Worm (Caenorhabditis elegans) whole organism, L4 larva: ENCODE data around the gene AH10.4.

ENCODE experiments used
- F10B5.3 ChIP-seq: sonication (generic microtip); optimal IDR thresholded peaks from 2 replicates; lab custom pipeline; 2016; ENCODE audit warnings: mild to moderate bottlenecking, missing genetic modification characterization, missing compliant biosample characterization
- T26A8.4 ChIP-seq: fragments of 200-800 bp; sonication (Bioruptor generic); IDR thresholded peaks from 2 replicates; pipeline ENCODE4 v1.3.6; 2022; ENCODE audit warnings: missing genetic modification characterization, missing compliant biosample characterization
- Y48G9A.11 ChIP-seq: fragments of 200-800 bp; sonication (Bioruptor generic); IDR thresholded peaks from 2 replicates; pipeline ENCODE4 v1.3.6; 2022; ENCODE audit warnings: missing genetic modification reagents, missing genetic modification characterization, missing compliant biosample characterization
- Y5F2A.4 ChIP-seq: fragments of 200-800 bp; sonication (Bioruptor generic); optimal IDR thresholded peaks from 2 replicates; lab custom pipeline; 2018; ENCODE audit warnings: mild to moderate bottlenecking, missing genetic modification characterization, missing compliant biosample characterization
- aha-1 ChIP-seq: fragments of 150-350 bp; peaks from one replicate; lab custom pipeline; 2014; ENCODE audit warnings: missing biosample characterization, missing genetic modification characterization
- ama-1 ChIP-seq: fragments of 150-350 bp; optimal IDR thresholded peaks from 2 replicates; lab custom pipeline; 2014; ENCODE audit warnings: inconsistent platforms, mixed read lengths
- arid-1 ChIP-seq: fragments of 200-800 bp; sonication (Bioruptor generic); conservative IDR thresholded peaks from 2 replicates; pipeline ENCODE4 v1.3.6; 2022; ENCODE audit warnings: missing genetic modification reagents, missing genetic modification characterization, missing compliant biosample characterization
- ceh-20 ChIP-seq: fragments of 200-800 bp; sonication (Bioruptor generic); IDR thresholded peaks from 2 replicates; pipeline ENCODE4 v1.3.6; 2022; ENCODE audit warnings: missing genetic modification reagents, missing genetic modification characterization, missing compliant biosample characterization
- ceh-28 ChIP-seq: fragments of 150-350 bp; optimal IDR thresholded peaks from 2 replicates; lab custom pipeline; 2014; ENCODE audit warnings: missing biosample characterization, missing genetic modification reagents, missing genetic modification characterization
- ceh-32 ChIP-seq: sonication (generic microtip); optimal IDR thresholded peaks from 2 replicates; lab custom pipeline; 2016; ENCODE audit warnings: mild to moderate bottlenecking, missing genetic modification characterization, missing compliant biosample characterization; ENCODE audit not compliant: poor library complexity
- ces-1 ChIP-seq: fragments of 150-350 bp; sonication (generic microtip); optimal IDR thresholded peaks from 4 replicates; lab custom pipeline; 2014; ENCODE audit warnings: missing biosample characterization, missing genetic modification reagents, missing genetic modification characterization
- daf-16 ChIP-seq, 3 experiments: sonication (generic microtip); optimal IDR thresholded peaks; 2 replicates each; lab custom pipeline; 2016 to 2017; ENCODE audit warnings: missing genetic modification characterization in 3 of 3, missing genetic modification reagents in 3 of 3, mild to moderate bottlenecking in 2 of 3, missing compliant biosample characterization in 2 of 3, missing biosample characterization in 1 of 3, moderate library complexity in 1 of 3
- daf-19 ChIP-seq: fragments of 200-800 bp; sonication (Bioruptor generic); conservative IDR thresholded peaks from 2 replicates; pipeline ENCODE4 v1.3.6; 2022; ENCODE audit warnings: missing genetic modification characterization, missing compliant biosample characterization
- daf-8 ChIP-seq: fragments of 200-800 bp; sonication (Bioruptor generic); IDR thresholded peaks from 2 replicates; pipeline ENCODE4 v1.3.6; 2022; ENCODE audit warnings: missing genetic modification characterization, missing compliant biosample characterization
- duxl-1 ChIP-seq: sonication (generic microtip); optimal IDR thresholded peaks from 2 replicates; lab custom pipeline; 2016; ENCODE audit warnings: mild to moderate bottlenecking, missing genetic modification characterization, moderate library complexity, missing compliant biosample characterization; ENCODE audit not compliant: poor library complexity
- dve-1 ChIP-seq: sonication (generic microtip); optimal IDR thresholded peaks from 2 replicates; lab custom pipeline; 2017; ENCODE audit warnings: antibody characterized with exemption, mild to moderate bottlenecking, missing genetic modification characterization, missing compliant biosample characterization; ENCODE audit not compliant: insufficient read depth
- gei-8 ChIP-seq: fragments of 200-800 bp; sonication (Bioruptor generic); optimal IDR thresholded peaks from 2 replicates; lab custom pipeline; 2018; ENCODE audit warnings: mild to moderate bottlenecking, missing genetic modification characterization, missing compliant biosample characterization
- hlh-11 ChIP-seq: fragments of 200-800 bp; sonication (Bioruptor generic); optimal IDR thresholded peaks from 2 replicates; lab custom pipeline; 2018; ENCODE audit warnings: mild to moderate bottlenecking, missing genetic modification characterization, missing compliant biosample characterization
- hlh-30 ChIP-seq: sonication (generic microtip); optimal IDR thresholded peaks from 2 replicates; lab custom pipeline; 2017; ENCODE audit warnings: antibody characterized with exemption, mild to moderate bottlenecking, missing genetic modification characterization, missing compliant biosample characterization; ENCODE audit not compliant: insufficient read depth
- hmg-1.1 ChIP-seq: fragments of 200-800 bp; sonication (Bioruptor generic); IDR thresholded peaks from 2 replicates; pipeline ENCODE4 v1.3.6; 2022; ENCODE audit warnings: missing genetic modification reagents, missing genetic modification characterization, missing compliant biosample characterization
- lin-1 ChIP-seq: fragments of 200-800 bp; sonication (Bioruptor generic); IDR thresholded peaks from 2 replicates; pipeline ENCODE4 v1.3.6; 2022; ENCODE audit warnings: missing genetic modification reagents, missing genetic modification characterization, missing compliant biosample characterization
- lin-13 ChIP-seq: fragments of 150-350 bp; optimal IDR thresholded peaks from 2 replicates; lab custom pipeline; 2014; ENCODE audit warnings: missing biosample characterization, missing genetic modification reagents, missing genetic modification characterization
- lin-29 ChIP-seq: fragments of 200-800 bp; sonication (Bioruptor generic); IDR thresholded peaks from 2 replicates; pipeline ENCODE4 v1.3.6; 2022; ENCODE audit warnings: missing genetic modification reagents, missing genetic modification characterization, missing compliant biosample characterization
- lin-38 ChIP-seq: fragments of 200-800 bp; sonication (Bioruptor generic); IDR thresholded peaks from 2 replicates; pipeline ENCODE4 v1.3.6; 2022; ENCODE audit warnings: missing genetic modification reagents, missing genetic modification characterization, missing compliant biosample characterization
- lsy-2 ChIP-seq, 2 experiments: fragments of 150-350 bp in 1 of 2; sonication (generic microtip) in 1 of 2; optimal IDR thresholded peaks; 2 replicates each; lab custom pipeline; 2014 to 2017; ENCODE audit warnings: missing biosample characterization in 2 of 2, missing genetic modification characterization in 2 of 2
- mdl-1 ChIP-seq, 2 experiments: fragments of 150-350 bp in 1 of 2; sonication (generic microtip) in 1 of 2; optimal IDR thresholded peaks; 2 replicates each; lab custom pipeline; 2014 to 2017; ENCODE audit warnings: missing biosample characterization in 2 of 2, missing genetic modification characterization in 2 of 2
- mes-2 ChIP-seq: sonication (generic microtip); optimal IDR thresholded peaks from 2 replicates; lab custom pipeline; 2016; ENCODE audit warnings: missing genotype, mild to moderate bottlenecking, missing genetic modification characterization, missing compliant biosample characterization; ENCODE audit not compliant: poor library complexity, severe bottlenecking
- nhr-102 ChIP-seq: sonication (generic microtip); optimal IDR thresholded peaks from 2 replicates; lab custom pipeline; 2016; ENCODE audit warnings: mild to moderate bottlenecking, missing genetic modification characterization, moderate library complexity, missing compliant biosample characterization
- nhr-11 ChIP-seq: fragments of 150-350 bp; optimal IDR thresholded peaks from 2 replicates; lab custom pipeline; 2014; ENCODE audit warnings: missing biosample characterization, missing genetic modification characterization
- nhr-237 ChIP-seq: sonication (generic microtip); optimal IDR thresholded peaks from 2 replicates; lab custom pipeline; 2017; ENCODE audit warnings: missing biosample characterization, missing genetic modification characterization
- nhr-42 ChIP-seq: fragments of 200-800 bp; sonication (Bioruptor generic); IDR thresholded peaks from 2 replicates; pipeline ENCODE4 v1.3.6; 2022; ENCODE audit warnings: missing genetic modification characterization, missing compliant biosample characterization
- nhr-48 ChIP-seq: sonication (generic microtip); optimal IDR thresholded peaks from 2 replicates; lab custom pipeline; 2016; ENCODE audit warnings: mild to moderate bottlenecking, missing genetic modification characterization, missing compliant biosample characterization
- nhr-6 ChIP-seq: fragments of 150-350 bp; optimal IDR thresholded peaks from 2 replicates; lab custom pipeline; 2014; ENCODE audit warnings: missing biosample characterization, missing genetic modification characterization
- pha-4 ChIP-seq, 2 experiments: fragments of 150-350 bp in 1 of 2; fragments of 200-800 bp in 1 of 2; sonication (Bioruptor generic) in 1 of 2; IDR thresholded peaks in 1 of 2; optimal IDR thresholded peaks in 1 of 2; 2 replicates each; pipeline versions ENCODE4 v1.3.6 to Lab custom; 2014 to 2022; ENCODE audit warnings: missing genetic modification characterization in 2 of 2, missing genetic modification reagents in 2 of 2, missing biosample characterization in 1 of 2, missing compliant biosample characterization in 1 of 2
- php-3 ChIP-seq: fragments of 200-800 bp; sonication (Bioruptor generic); IDR thresholded peaks from 2 replicates; pipeline ENCODE4 v1.3.6; 2022; ENCODE audit warnings: missing genetic modification reagents, missing genetic modification characterization, missing compliant biosample characterization
- rbr-2 ChIP-seq: sonication (generic microtip); optimal IDR thresholded peaks from 2 replicates; lab custom pipeline; 2016; ENCODE audit warnings: missing genotype, missing genetic modification characterization, missing compliant biosample characterization
- snpc-1.2 ChIP-seq: fragments of 200-800 bp; sonication (Bioruptor generic); IDR thresholded peaks from 2 replicates; pipeline ENCODE4 v1.3.6; 2022; ENCODE audit warnings: missing genetic modification reagents, missing genetic modification characterization, missing compliant biosample characterization
- snpc-4 ChIP-seq: fragments of 150-350 bp; optimal IDR thresholded peaks from 2 replicates; lab custom pipeline; 2014; ENCODE audit warnings: missing biosample characterization, missing genetic modification characterization
- tra-1 ChIP-seq: fragments of 200-800 bp; sonication (Bioruptor generic); IDR thresholded peaks from 2 replicates; pipeline ENCODE4 v1.3.6; 2022; ENCODE audit warnings: missing genetic modification reagents, missing genetic modification characterization, missing compliant biosample characterization
- unc-39 ChIP-seq: sonication (generic microtip); optimal IDR thresholded peaks from 2 replicates; lab custom pipeline; 2017; ENCODE audit warnings: missing biosample characterization, missing genetic modification characterization
- zag-1 ChIP-seq: fragments of 150-350 bp; optimal IDR thresholded peaks from 2 replicates; lab custom pipeline; 2014; ENCODE audit warnings: missing biosample characterization, missing genetic modification characterization

The AH10.4 gene

DNA sequence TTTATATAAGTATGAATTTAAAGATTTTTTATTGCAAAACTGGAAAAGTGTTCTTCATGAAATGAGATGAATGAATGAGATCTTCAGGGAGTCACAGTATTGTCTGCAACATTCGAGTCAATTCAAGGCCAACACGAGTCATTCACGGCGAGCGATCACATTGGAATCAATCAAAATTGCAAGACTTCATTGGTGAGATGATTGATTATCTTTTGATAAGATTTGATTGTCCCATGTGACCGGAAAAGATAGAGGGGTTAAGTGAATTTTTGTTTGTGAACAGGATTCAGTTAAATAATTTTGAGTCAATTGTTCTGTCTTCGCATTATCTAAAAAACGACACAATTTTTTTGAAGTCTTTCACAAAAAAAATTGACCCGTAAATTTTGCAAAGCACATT, 42.7 kb downstream of the AH10.4 start (continued):
- peak; percentile 60 for TF ChIP-seq hlh-30
- TF ChIP-seq duxl-1 (tag; lab: Kevin White, UChicago): no peak
- TF ChIP-seq Y5F2A.4 (GFP tag; lab: Kevin White, UChicago): no peak
- TF ChIP-seq nhr-48: no peak
- TF ChIP-seq mdl-1 (tag; optimal IDR thresholded peaks at IDR 0.05; lab: Kevin White, UChicago): peak in 1 of 2 experiments; percentile 41
- no peak for TF ChIP-seq nhr-102

DNA sequence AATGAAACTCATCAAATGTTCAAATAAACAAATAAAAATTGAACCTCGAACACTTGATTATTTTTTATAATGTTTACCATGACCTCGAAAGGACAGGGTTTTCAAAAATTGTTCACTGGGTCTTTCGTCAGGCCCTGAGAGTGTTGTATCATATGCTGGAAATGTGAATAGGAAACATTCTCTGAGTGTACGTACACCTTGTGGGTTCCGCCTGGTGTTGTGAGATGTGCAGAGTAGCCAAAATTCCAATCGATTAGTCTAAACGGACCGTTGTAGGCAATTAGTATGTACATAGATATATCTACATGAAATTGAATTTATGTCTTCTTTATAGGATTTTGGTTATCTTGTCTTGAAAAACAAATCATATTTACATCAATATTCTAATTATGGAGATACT, 43.1 kb downstream of the AH10.4 start:
- TF ChIP-seq unc-39 (tag; lab: Kevin White, UChicago): no peak
- no peak for TF ChIP-seq ces-1 (GFP tag; lab: Kevin White, UChicago)
- TF ChIP-seq lin-29 (GFP tag; lab: Robert Waterston, UW): no peak
- TF ChIP-seq F10B5.3 (tag; lab: Kevin White, UChicago): no peak
- TF ChIP-seq daf-8 (GFP tag; lab: Robert Waterston, UW): no peak
- no peak for TF ChIP-seq nhr-237 (tag; lab: Kevin White, UChicago)
- TF ChIP-seq pha-4 (GFP tag; IDR thresholded peaks at IDR 0.05; lab: Robert Waterston, UW): no peak
- TF ChIP-seq pha-4 (tag; optimal IDR thresholded peaks at IDR 0.05; lab: Kevin White, UChicago): no peak
- TF ChIP-seq ceh-28: no peak
- no peak for TF ChIP-seq nhr-102
- no peak for TF ChIP-seq ceh-20 (GFP tag; lab: Robert Waterston, UW)

DNA sequence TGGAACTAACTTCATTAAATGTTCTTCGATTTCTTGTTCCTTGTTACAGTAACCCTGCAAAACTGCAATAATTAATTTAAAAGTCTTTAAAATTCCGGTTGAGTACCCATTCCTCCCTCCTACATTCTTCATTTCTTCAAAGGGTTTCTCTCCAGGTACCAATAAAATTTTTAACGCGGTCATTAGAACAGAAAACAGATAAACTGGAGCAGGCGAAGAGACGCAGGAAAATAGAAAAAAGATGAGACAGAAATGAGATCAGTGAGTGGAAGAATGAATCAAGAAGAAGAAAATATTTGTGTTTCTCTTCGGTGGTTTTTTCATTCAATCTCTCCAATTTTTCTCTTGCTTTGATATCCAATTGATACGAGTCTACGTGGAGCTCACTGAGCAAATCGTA, 43.9 kb downstream of the AH10.4 start, which contains the start of gene D1086.8:
TSS of gene D1086.8 (plus strand) at position 301 of the 400 bp plus-strand sequence.
- TF ChIP-seq nhr-11 (no peak), daf-16 (GFP tag; optimal IDR thresholded peaks at IDR 0.05; lab: Kevin White, UChicago) (peak in 1 of 2 experiments; percentile 13), daf-16 (tag; optimal IDR thresholded peaks at IDR 0.05; lab: Kevin White, UChicago) (no peak), lsy-2 (tag; optimal IDR thresholded peaks at IDR 0.05; lab: Kevin White, UChicago) (peak in 1 of 2 experiments; percentile 17)

DNA sequence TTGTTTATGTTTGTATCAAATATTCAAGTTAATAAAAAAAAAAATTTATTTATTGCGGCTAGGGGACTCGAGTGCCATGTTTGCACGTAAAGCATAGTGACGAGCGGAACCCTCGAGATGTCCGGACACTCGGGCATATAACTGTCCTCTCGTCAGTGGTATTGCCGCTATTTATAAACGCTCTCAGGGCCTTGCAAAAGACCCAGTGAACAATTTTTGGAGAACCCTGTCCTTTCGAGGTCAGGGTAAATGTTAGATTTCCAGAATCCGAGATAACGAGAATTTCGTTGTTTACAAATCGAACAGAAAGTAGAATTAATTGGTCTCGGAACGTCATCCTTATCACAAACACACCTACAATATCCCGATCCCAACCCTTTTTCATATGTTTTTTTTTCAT, 45.3 kb downstream of the AH10.4 start, which contains the start of gene D1086.3:
TSS of gene D1086.3 (plus strand) at position 390 of the 400 bp plus-strand sequence.
- TF ChIP-seq ama-1: peak; percentile 97
- peak; percentile 74 for TF ChIP-seq mes-2 (tag; lab: Kevin White, UChicago)
- no peak for TF ChIP-seq zag-1 (tag; lab: Kevin White, UChicago)
- peak; percentile 19 for TF ChIP-seq rbr-2
- TF ChIP-seq lin-38: peak; percentile 73; the same call in 1 of the 2 replicates
- no peak for TF ChIP-seq unc-39 (tag; lab: Kevin White, UChicago)
- peak; percentile 88 for TF ChIP-seq snpc-4 (tag; lab: Kevin White, UChicago)
- no peak for TF ChIP-seq nhr-42 (GFP tag; lab: Robert Waterston, UW)
- peak in 1 of 2 experiments; percentile 37 for TF ChIP-seq lsy-2 (tag; optimal IDR thresholded peaks at IDR 0.05; lab: Kevin White, UChicago)
- 0 out of 2 replicates have a peak, but pooled peaks have one; percentile 20 for TF ChIP-seq php-3
- 0 out of 2 replicates have a peak, but pooled peaks have one; percentile 42 for TF ChIP-seq lin-1
- TF ChIP-seq hlh-11: peak; percentile 30
- TF ChIP-seq lin-13 (GFP tag; lab: Kevin White, UChicago): peak; percentile 23
- no peak for TF ChIP-seq tra-1
- no peak for TF ChIP-seq aha-1 (tag; lab: Kevin White, UChicago)
- TF ChIP-seq daf-16 (GFP tag; optimal IDR thresholded peaks at IDR 0.05; lab: Kevin White, UChicago): peak; percentile 36 to 76
- TF ChIP-seq daf-16 (tag; optimal IDR thresholded peaks at IDR 0.05; lab: Kevin White, UChicago): peak; percentile 55
- TF ChIP-seq T26A8.4 (GFP tag; lab: Robert Waterston, UW): peak; percentile 62
- no peak for TF ChIP-seq nhr-6 (tag; lab: Kevin White, UChicago)
- peak; percentile 38 for TF ChIP-seq hlh-30
- TF ChIP-seq snpc-1.2 (GFP tag; lab: Robert Waterston, UW): peak; percentile 73; the same call in 1 of the 2 replicates
- 0 out of 2 replicates have a peak, but pooled peaks have one; percentile 23 for TF ChIP-seq hmg-1.1 (GFP tag; lab: Robert Waterston, UW)
- TF ChIP-seq ceh-32 (tag; lab: Kevin White, UChicago): no peak
- TF ChIP-seq pha-4 (GFP tag; IDR thresholded peaks at IDR 0.05; lab: Robert Waterston, UW): 0 out of 2 replicates have a peak, but pooled peaks have one; percentile 39
- no peak for TF ChIP-seq pha-4 (tag; optimal IDR thresholded peaks at IDR 0.05; lab: Kevin White, UChicago)
- peak; percentile 62 for TF ChIP-seq F10B5.3 (tag; lab: Kevin White, UChicago)
- 0 out of 2 replicates have a peak, but pooled peaks have one; percentile 46 for TF ChIP-seq daf-19
- peak; percentile 57; the same call in 1 of the 2 replicates for TF ChIP-seq arid-1 (GFP tag; lab: Robert Waterston, UW)
- TF ChIP-seq duxl-1 (tag; lab: Kevin White, UChicago): peak; percentile 14
- peak; percentile 56; the same call in 1 of the 2 replicates for TF ChIP-seq Y48G9A.11 (GFP tag; lab: Robert Waterston, UW)
- no peak for TF ChIP-seq gei-8 (GFP tag; lab: Kevin White, UChicago)
- TF ChIP-seq nhr-102: peak; percentile 11
- no peak for TF ChIP-seq dve-1
